Fruit fly (Drosophila melanogaster) whole organism, embryonic: ENCODE data around the gene Reepl1.
A peak's percentile ranks its signal among the peaks of the same experiment; 100 is the strongest.

Experiments used
- B-H2 ChIP-seq: fragments of 200-800 bp; sonication (Bioruptor generic); optimal IDR thresholded peaks from 2 replicates; lab custom pipeline; 2018; ENCODE audit warnings: missing biosample characterization, mild to moderate bottlenecking, missing genetic modification characterization
- CG10366 ChIP-seq: fragments of 200-800 bp; sonication (Bioruptor generic); IDR thresholded peaks from 2 replicates; pipeline ENCODE4 v1.3.6; 2022; ENCODE audit warnings: missing biosample characterization, missing genetic modification characterization
- CG11504 ChIP-seq: fragments of 200-800 bp; sonication (Bioruptor generic); optimal IDR thresholded peaks from 3 replicates; lab custom pipeline; 2019; ENCODE audit warnings: missing biosample characterization, mild to moderate bottlenecking, missing genetic modification characterization, moderate library complexity
- CG11560 ChIP-seq: fragments of 200-800 bp; sonication (Bioruptor generic); IDR thresholded peaks from 3 replicates; pipeline ENCODE4 v1.3.6; 2022; ENCODE audit warnings: missing biosample characterization, missing genetic modification characterization
- CG11695 ChIP-seq: fragments of 200-800 bp; sonication (Bioruptor generic); IDR thresholded peaks from 3 replicates; pipeline ENCODE4 v1.3.6; 2022; ENCODE audit warnings: missing biosample characterization, missing genetic modification characterization
- CG11696 ChIP-seq: fragments of 200-800 bp; sonication (Bioruptor generic); IDR thresholded peaks from 2 replicates; pipeline ENCODE4 v1.3.6; 2022; ENCODE audit warnings: missing biosample characterization, missing genetic modification characterization
- CG12659 ChIP-seq: fragments of 200-800 bp; sonication (Bioruptor generic); optimal IDR thresholded peaks from 3 replicates; lab custom pipeline; 2017; ENCODE audit warnings: mild to moderate bottlenecking, missing biosample characterization, missing genetic modification reagents, missing genetic modification characterization
- CG12942 ChIP-seq: fragments of 200-800 bp; sonication (Bioruptor generic); optimal IDR thresholded peaks from 3 replicates; lab custom pipeline; 2016; ENCODE audit warnings: missing biosample characterization, missing genetic modification characterization
- CG15601 ChIP-seq: fragments of 200-800 bp; sonication (Bioruptor generic); optimal IDR thresholded peaks from 3 replicates; lab custom pipeline; 2019; ENCODE audit warnings: missing biosample characterization, mild to moderate bottlenecking, missing genetic modification characterization, moderate library complexity
- CG1647 ChIP-seq: fragments of 200-800 bp; sonication (Bioruptor generic); optimal IDR thresholded peaks from 3 replicates; lab custom pipeline; 2016; ENCODE audit warnings: missing biosample characterization, missing genetic modification characterization
- CG16813 ChIP-seq: fragments of 200-800 bp; sonication (Bioruptor generic); IDR thresholded peaks from 3 replicates; pipeline ENCODE4 v1.3.6; 2022; ENCODE audit warnings: missing biosample characterization, missing genetic modification characterization; ENCODE audit not compliant: partially characterized antibody
- CG17361 ChIP-seq: fragments of 200-800 bp; sonication (Bioruptor generic); IDR thresholded peaks from 3 replicates; pipeline ENCODE4 v1.3.6; 2022; ENCODE audit warnings: missing biosample characterization, missing genetic modification characterization
- CG2116 ChIP-seq: fragments of 200-800 bp; sonication (Bioruptor generic); optimal IDR thresholded peaks from 3 replicates; lab custom pipeline; 2018; ENCODE audit warnings: missing biosample characterization, mild to moderate bottlenecking, missing genetic modification characterization
- CG34224 ChIP-seq: fragments of 200-800 bp; sonication (Bioruptor generic); IDR thresholded peaks from 3 replicates; pipeline ENCODE4 v1.3.6; 2022; ENCODE audit warnings: missing biosample characterization, missing genetic modification characterization; ENCODE audit not compliant: partially characterized antibody
- CG42726 ChIP-seq: fragments of 200-800 bp; sonication (Bioruptor generic); IDR thresholded peaks from 2 replicates; pipeline ENCODE4 v1.3.6; 2022; ENCODE audit warnings: missing biosample characterization, missing genetic modification characterization; ENCODE audit not compliant: partially characterized antibody
- CG4404 ChIP-seq: fragments of 200-800 bp; sonication (Bioruptor generic); IDR thresholded peaks from 2 replicates; pipeline ENCODE4 v1.3.6; 2022; ENCODE audit warnings: missing biosample characterization, missing genetic modification characterization
- CG6791 ChIP-seq: fragments of 200-800 bp; sonication (Bioruptor generic); IDR thresholded peaks from 3 replicates; pipeline ENCODE4 v1.3.6; 2022; ENCODE audit warnings: missing biosample characterization, missing genetic modification characterization; ENCODE audit not compliant: partially characterized antibody
- CG7928 ChIP-seq: fragments of 200-800 bp; sonication (Bioruptor generic); optimal IDR thresholded peaks from 2 replicates; lab custom pipeline; 2017; ENCODE audit warnings: missing biosample characterization, mild to moderate bottlenecking, missing genetic modification characterization
- CG8924 ChIP-seq: fragments of 200-800 bp; optimal IDR thresholded peaks from 3 replicates; lab custom pipeline; 2019; ENCODE audit warnings: missing biosample characterization, mild to moderate bottlenecking, missing genetic modification characterization, moderate library complexity
- Dll ChIP-seq: fragments of 200-800 bp; sonication (Bioruptor generic); IDR thresholded peaks from 4 replicates; pipeline ENCODE4 v1.3.6; 2022; ENCODE audit warnings: missing biosample characterization, missing genetic modification characterization; ENCODE audit not compliant: partially characterized antibody
- Doc3 ChIP-seq: fragments of 200-800 bp; sonication (Bioruptor generic); IDR thresholded peaks from 3 replicates; pipeline ENCODE4 v1.3.6; 2022; ENCODE audit warnings: missing biosample characterization, missing genetic modification characterization; ENCODE audit not compliant: partially characterized antibody
- E2f2 ChIP-seq: fragments of 200-800 bp; sonication (Bioruptor generic); IDR thresholded peaks from 2 replicates; pipeline ENCODE4 v1.3.6; 2022; ENCODE audit warnings: missing biosample characterization, missing genetic modification characterization
- MESR4 ChIP-seq: fragments of 200-800 bp; sonication (Bioruptor generic); optimal IDR thresholded peaks from 2 replicates; lab custom pipeline; 2018; ENCODE audit warnings: missing biosample characterization, mild to moderate bottlenecking, missing genetic modification characterization, moderate library complexity
- Opbp ChIP-seq: fragments of 200-800 bp; sonication (Bioruptor generic); IDR thresholded peaks from 3 replicates; pipeline ENCODE4 v1.3.6; 2022; ENCODE audit warnings: missing biosample characterization, missing genetic modification characterization; ENCODE audit not compliant: partially characterized antibody
- PHDP ChIP-seq: fragments of 200-800 bp; sonication (Bioruptor generic); optimal IDR thresholded peaks from 3 replicates; lab custom pipeline; 2018; ENCODE audit warnings: missing biosample characterization, mild to moderate bottlenecking, missing genetic modification characterization, moderate library complexity
- Pdp1 ChIP-seq, 2 experiments: fragments of 200-800 bp; sonication (Bioruptor generic); optimal IDR thresholded peaks; 3 replicates each; lab custom pipeline; 2016; ENCODE audit warnings: missing biosample characterization in 2 of 2, missing genetic modification characterization in 2 of 2, mild to moderate bottlenecking in 1 of 2, moderate library complexity in 1 of 2
- Scr ChIP-seq: fragments of 200-800 bp; sonication (Bioruptor generic); IDR thresholded peaks from 2 replicates; pipeline ENCODE4 v1.3.6; 2022; ENCODE audit warnings: missing biosample characterization, missing genetic modification characterization; ENCODE audit not compliant: partially characterized antibody
- Sry-δ ChIP-seq: fragments of 200-800 bp; sonication (Bioruptor generic); optimal IDR thresholded peaks from 2 replicates; lab custom pipeline; 2016; ENCODE audit warnings: missing biosample characterization, missing genetic modification characterization
- amos ChIP-seq: fragments of 200-800 bp; sonication (Bioruptor generic); IDR thresholded peaks from 2 replicates; pipeline ENCODE4 v1.3.6; 2022; ENCODE audit warnings: missing biosample characterization, missing genetic modification characterization; ENCODE audit not compliant: partially characterized antibody
- chinmo ChIP-seq: fragments of 200-800 bp; sonication (Bioruptor generic); IDR thresholded peaks from 4 replicates; pipeline ENCODE4 v1.3.6; 2022; ENCODE audit warnings: missing biosample characterization, missing genetic modification characterization; ENCODE audit not compliant: partially characterized antibody
- hth ChIP-seq: fragments of >200 bp; optimal IDR thresholded peaks from 2 replicates; lab custom pipeline; 2017; ENCODE audit warnings: inconsistent platforms
- knrl ChIP-seq: fragments of 200-800 bp; sonication (Bioruptor generic); IDR thresholded peaks from 3 replicates; pipeline ENCODE4 v1.3.6; 2022; ENCODE audit warnings: missing biosample characterization, missing genetic modification characterization; ENCODE audit not compliant: partially characterized antibody
- nerfin-2 ChIP-seq: fragments of 200-800 bp; sonication (Bioruptor generic); IDR thresholded peaks from 2 replicates; pipeline ENCODE4 v1.3.6; 2022; ENCODE audit warnings: missing biosample characterization, missing genetic modification characterization; ENCODE audit not compliant: partially characterized antibody
- pan ChIP-seq, 4 experiments: fragments of >200 bp in 3 of 4; fragments of 200-800 bp in 1 of 4; sonication (Bioruptor generic) in 1 of 4; optimal IDR thresholded peaks in 3 of 4; IDR thresholded peaks in 1 of 4; 2 replicates each; pipeline versions ENCODE4 v1.3.6 to Lab custom; 2017 to 2022; ENCODE audit warnings: missing biosample characterization in 2 of 4, missing genetic modification characterization in 2 of 4, mixed read lengths in 1 of 4
- pzg ChIP-seq: fragments of 200-800 bp; sonication (Bioruptor generic); optimal IDR thresholded peaks from 3 replicates; lab custom pipeline; 2018; ENCODE audit warnings: missing biosample characterization, mild to moderate bottlenecking, missing genetic modification characterization, moderate library complexity
- rib ChIP-seq: fragments of 200-800 bp; sonication (Bioruptor generic); IDR thresholded peaks from 2 replicates; pipeline ENCODE4 v1.3.6; 2022; ENCODE audit warnings: missing biosample characterization, missing genetic modification characterization
- scrt ChIP-seq: fragments of 200-800 bp; sonication (Bioruptor generic); optimal IDR thresholded peaks from 2 replicates; lab custom pipeline; 2018; ENCODE audit warnings: missing biosample characterization, mild to moderate bottlenecking, missing genetic modification characterization, moderate library complexity
- sens ChIP-seq: fragments of 200-800 bp; sonication (Bioruptor generic); peaks from one replicate; lab custom pipeline; 2016; ENCODE audit warnings: missing biosample characterization, missing genetic modification characterization
- seq ChIP-seq: fragments of 200-800 bp; sonication (Bioruptor generic); IDR thresholded peaks from 2 replicates; pipeline ENCODE4 v1.3.6; 2022; ENCODE audit warnings: missing biosample characterization, missing genetic modification characterization
- stwl ChIP-seq: fragments of 200-800 bp; sonication (Bioruptor generic); optimal IDR thresholded peaks from 3 replicates; lab custom pipeline; 2018; ENCODE audit warnings: missing biosample characterization, mild to moderate bottlenecking, missing genetic modification characterization, moderate library complexity
- tap ChIP-seq: fragments of 200-800 bp; optimal IDR thresholded peaks from 3 replicates; lab custom pipeline; 2019; ENCODE audit warnings: missing biosample characterization, mild to moderate bottlenecking, missing genetic modification characterization, moderate library complexity
- unc-4 ChIP-seq: fragments of 200-800 bp; sonication (Bioruptor generic); IDR thresholded peaks from 2 replicates; pipeline ENCODE4 v1.3.6; 2022; ENCODE audit warnings: missing biosample characterization, missing genetic modification characterization; ENCODE audit not compliant: partially characterized antibody
- yki ChIP-seq: fragments of >200 bp; optimal IDR thresholded peaks from 3 replicates; lab custom pipeline; 2018

The Reepl1 gene

dm6 chrX:11615652-11616495, 43.4 kb downstream of the Reepl1 start, which contains the start of the genes RPA3 and Met (continued):
- no peak for TF ChIP-seq CG7928
- TF ChIP-seq amos (GFP tag; lab: Robert Waterston, UW), result peak; percentile 64
- TF ChIP-seq yki (lab: Kevin White, UChicago), result no peak
- TF ChIP-seq CG11504 (tag; lab: Kevin White, UChicago), result no peak
- TF ChIP-seq CG11696 (GFP tag; lab: Robert Waterston, UW), result no peak
- no peak for TF ChIP-seq tap (tag; lab: Kevin White, UChicago)
- peak; percentile 71 for TF ChIP-seq CG2116 (GFP tag; lab: Kevin White, UChicago)
- TF ChIP-seq CG4404, result no peak
- TF ChIP-seq CG17361 (GFP tag; lab: Robert Waterston, UW), result 0 out of 3 replicates have a peak, but pooled peaks have one; percentile 29
- peak; percentile 81 for TF ChIP-seq Dll (GFP tag; lab: Robert Waterston, UW)
- TF ChIP-seq CG12942 (GFP tag; lab: Kevin White, UChicago), result no peak
- peak in 1 of 2 experiments; percentile 4 for TF ChIP-seq Pdp1 (GFP tag; optimal IDR thresholded peaks at IDR 0.05; lab: Kevin White, UChicago)
- peak; percentile 21 for TF ChIP-seq Sry-δ (GFP tag; lab: Kevin White, UChicago)
- TF ChIP-seq pzg (GFP tag; lab: Kevin White, UChicago), result peak; percentile 30
- peak; percentile 68; the same call in 1 of the 2 replicates for TF ChIP-seq nerfin-2
- no peak for TF ChIP-seq pan (optimal IDR thresholded peaks at IDR 0.05; lab: Kevin White, UChicago)
- TF ChIP-seq pan (GFP tag; optimal IDR thresholded peaks at IDR 0.05 in 1 of 2, IDR thresholded peaks at IDR 0.05 in 1 of 2), result no peak
- TF ChIP-seq hth (lab: Kevin White, UChicago), result no peak
- peak; percentile 74 for TF ChIP-seq unc-4 (GFP tag; lab: Robert Waterston, UW)
- TF ChIP-seq CG11560, result no peak
- peak; percentile 65; the same call in 2 of the 3 replicates for TF ChIP-seq CG34224 (GFP tag; lab: Robert Waterston, UW)
- peak; percentile 64 for TF ChIP-seq MESR4 (GFP tag; lab: Kevin White, UChicago)
- TF ChIP-seq CG6791 (GFP tag; lab: Robert Waterston, UW), result peak; percentile 52; the same call in 1 of the 3 replicates
- TF ChIP-seq PHDP (tag; lab: Kevin White, UChicago), result peak; percentile 6
- no peak for TF ChIP-seq CG15601 (tag; lab: Kevin White, UChicago)
- peak; percentile 67; the same call in 2 of the 3 replicates for TF ChIP-seq knrl (GFP tag; lab: Robert Waterston, UW)
- TF ChIP-seq Scr (GFP tag; lab: Robert Waterston, UW), result peak; percentile 77
- peak; percentile 58; the same call in 1 of the 3 replicates for TF ChIP-seq Opbp (GFP tag; lab: Robert Waterston, UW)
- TF ChIP-seq sens (GFP tag; lab: Kevin White, UChicago), result peak; percentile 54
- peak; percentile 59 for TF ChIP-seq Doc3
- no peak for TF ChIP-seq CG10366 (GFP tag; lab: Robert Waterston, UW)
- TF ChIP-seq scrt (GFP tag; lab: Kevin White, UChicago), result no peak
- no peak for TF ChIP-seq CG12659 (GFP tag; lab: Kevin White, UChicago)
- TF ChIP-seq B-H2 (GFP tag; lab: Kevin White, UChicago), result no peak
- peak; percentile 60; the same call in 2 of the 3 replicates for TF ChIP-seq CG16813 (GFP tag; lab: Robert Waterston, UW)
- TF ChIP-seq CG8924 (tag; lab: Kevin White, UChicago), result peak; percentile 47
- peak; percentile 56 for TF ChIP-seq stwl (tag; lab: Kevin White, UChicago)
- TF ChIP-seq CG42726 (GFP tag; lab: Robert Waterston, UW), result 0 out of 2 replicates have a peak, but pooled peaks have one; percentile 28
- peak; percentile 65 for TF ChIP-seq E2f2 (GFP tag; lab: Robert Waterston, UW)
- no peak for TF ChIP-seq rib (GFP tag; lab: Robert Waterston, UW)
- no peak for TF ChIP-seq CG1647 (GFP tag; lab: Kevin White, UChicago)
- no peak for TF ChIP-seq CG11695 (GFP tag; lab: Robert Waterston, UW)
- no peak for TF ChIP-seq seq (GFP tag; lab: Robert Waterston, UW)
- TF ChIP-seq chinmo (GFP tag; lab: Robert Waterston, UW), result 0 out of 4 replicates have a peak, but pooled peaks have one; percentile 16
